Fruit fly (Drosophila melanogaster): ENCODE data around the gene Mhcl.

Gene Mhcl

DNA sequence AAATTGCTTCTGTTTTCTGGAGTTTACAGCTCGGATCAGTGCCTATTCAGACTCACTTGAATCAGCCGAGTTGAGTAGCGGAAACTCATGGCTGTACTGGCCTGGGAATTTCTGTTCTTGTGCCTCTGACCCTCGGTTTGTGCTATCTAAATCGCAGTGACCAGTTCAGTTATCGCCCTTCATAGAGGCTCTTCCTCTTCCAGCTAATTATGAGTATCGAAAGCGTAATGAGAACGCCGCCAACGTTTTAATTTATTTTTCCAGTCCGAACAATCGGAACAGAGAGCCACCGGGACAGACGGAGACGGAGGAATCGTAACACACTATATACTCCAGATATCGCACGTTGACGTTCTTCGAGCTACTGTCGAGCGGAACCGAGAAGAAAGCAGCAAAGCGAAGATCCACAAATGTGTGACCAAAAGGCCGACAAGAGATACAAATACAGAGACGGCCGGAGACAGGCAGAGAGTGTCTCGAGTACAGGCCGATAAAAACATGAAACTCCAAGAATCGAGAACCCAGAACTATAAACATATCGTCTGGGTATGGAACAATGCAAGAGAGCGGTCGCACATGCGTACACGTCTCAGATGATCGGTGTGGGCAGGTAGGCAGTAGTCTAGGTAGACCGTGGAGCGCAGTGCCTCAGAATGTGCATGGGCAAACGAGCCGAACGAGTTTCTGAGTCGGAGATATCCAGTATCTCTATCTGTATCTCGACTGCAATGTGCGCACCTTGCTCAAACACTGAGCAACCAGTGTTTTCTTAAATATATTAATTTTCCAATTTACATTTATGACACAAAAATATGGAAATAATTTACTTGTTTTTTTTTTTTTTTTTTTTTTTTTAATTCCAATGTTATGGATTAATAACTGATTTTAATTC is 26.6 kb downstream of the Mhcl start:
- TF ChIP-seq CG11902 (GFP tag; optimal IDR thresholded peaks at IDR 0.05) (peak; percentile 0), CG10669 (GFP tag; optimal IDR thresholded peaks at IDR 0.05) (peak; percentile 73), CG8119 (GFP tag; IDR thresholded peaks at IDR 0.05) (peak; percentile 93), acj6 (GFP tag; optimal IDR thresholded peaks at IDR 0.05) (peak; percentile 90), eg (GFP tag; IDR thresholded peaks at IDR 0.05) (peak; percentile 89), CG6792 (GFP tag; optimal IDR thresholded peaks at IDR 0.05) (peak; percentile 85), CG8632 (GFP tag; optimal IDR thresholded peaks at IDR 0.05) (peak; percentile 92), CG34406 (GFP tag; optimal IDR thresholded peaks at IDR 0.05) (peak; percentile 86), Sox14 (GFP tag; optimal IDR thresholded peaks at IDR 0.05) (peak; percentile 81), CG10631 (GFP tag; optimal IDR thresholded peaks at IDR 0.05) (peak; percentile 93), Eip78C (GFP tag) (peak; percentile 98), Sox15 (GFP tag; optimal IDR thresholded peaks at IDR 0.05) (peak; percentile 26), achi (GFP tag; optimal IDR thresholded peaks at IDR 0.05) (peak; percentile 91), CG31627 (GFP tag; optimal IDR thresholded peaks at IDR 0.05) (peak; percentile 61), CG6808 (GFP tag; optimal IDR thresholded peaks at IDR 0.05) (peak; percentile 72), CG1621 (tag; optimal IDR thresholded peaks at IDR 0.05) (no peak), Hr4 (GFP tag; optimal IDR thresholded peaks at IDR 0.05) (peak; percentile 78), fd85E (GFP tag; optimal IDR thresholded peaks at IDR 0.05) (no peak), Gug (GFP tag; IDR thresholded peaks at IDR 0.05) (peak; percentile 65), Lpt (GFP tag; optimal IDR thresholded peaks at IDR 0.05) (peak; percentile 87), cyc (GFP tag; optimal IDR thresholded peaks at IDR 0.05) (no peak), esn (GFP tag; optimal IDR thresholded peaks at IDR 0.05) (peak; percentile 83), Eip75B (GFP tag; optimal IDR thresholded peaks at IDR 0.05) (peak; percentile 88), Met (GFP tag; optimal IDR thresholded peaks at IDR 0.05) (no peak), net (GFP tag; optimal IDR thresholded peaks at IDR 0.05) (peak; percentile 88), CG4318 (GFP tag; optimal IDR thresholded peaks at IDR 0.05) (no peak), CG16779 (tag; optimal IDR thresholded peaks at IDR 0.05) (no peak), CG9139 (GFP tag; optimal IDR thresholded peaks at IDR 0.05) (no peak), dac (GFP tag; optimal IDR thresholded peaks at IDR 0.05) (no peak), Eip93F (GFP tag; optimal IDR thresholded peaks at IDR 0.05) (no peak), pdm3 (GFP tag; optimal IDR thresholded peaks at IDR 0.05) (peak; percentile 84), CG32006 (GFP tag; optimal IDR thresholded peaks at IDR 0.05) (no peak), CG15336 (GFP tag; IDR thresholded peaks at IDR 0.05) (peak; percentile 94), CG8319 (GFP tag; optimal IDR thresholded peaks at IDR 0.05) (peak; percentile 70), OdsH (GFP tag; optimal IDR thresholded peaks at IDR 0.05) (peak; percentile 89), fd59A (GFP tag; optimal IDR thresholded peaks at IDR 0.05) (peak; percentile 55), lz (GFP tag; optimal IDR thresholded peaks at IDR 0.05) (peak; percentile 70), CG3919 (GFP tag; optimal IDR thresholded peaks at IDR 0.05) (peak; percentile 90), CG11294 (GFP tag; IDR thresholded peaks at IDR 0.05) (peak; percentile 66), dsx (GFP tag; optimal IDR thresholded peaks at IDR 0.05; ENCODE audit: poor library complexity, severe bottlenecking) (peak; percentile 95), Hr39 (GFP tag; optimal IDR thresholded peaks at IDR 0.05) (peak; percentile 33), ss (GFP tag; optimal IDR thresholded peaks at IDR 0.05) (peak; percentile 61 to 73), fkh (GFP tag; optimal IDR thresholded peaks at IDR 0.05) (no peak), spab (GFP tag; optimal IDR thresholded peaks at IDR 0.05) (peak; percentile 71), Blimp-1 (GFP tag; optimal IDR thresholded peaks at IDR 0.05) (no peak), CG6163 (GFP tag; IDR thresholded peaks at IDR 0.05) (peak; percentile 89), topi (GFP tag; optimal IDR thresholded peaks at IDR 0.05) (peak; percentile 73), CG6854 (GFP tag; optimal IDR thresholded peaks at IDR 0.05) (no peak), svp (GFP tag) (no peak), Hr38 (GFP tag; optimal IDR thresholded peaks at IDR 0.05) (no peak)
